Fruit fly (Drosophila melanogaster) whole organism: ENCODE data around the gene CG9300.

ENCODE experiments used
- CG8478 ChIP-seq: fragments of >200 bp; optimal IDR thresholded peaks from 2 replicates; lab custom pipeline; 2018; ENCODE audit warnings: inconsistent platforms
- Dll ChIP-seq: fragments of >200 bp; optimal IDR thresholded peaks from 2 replicates; lab custom pipeline; 2017
- EcR ChIP-seq, 2 experiments: fragments of >200 bp; optimal IDR thresholded peaks; 2 replicates each; lab custom pipeline; 2017; ENCODE audit warnings: missing biosample characterization in 2 of 2, missing genetic modification characterization in 2 of 2, missing genetic modification reagents in 2 of 2
- pan ChIP-seq: fragments of >200 bp; optimal IDR thresholded peaks from 2 replicates; lab custom pipeline; 2017
- psq ChIP-seq: fragments of >200 bp; optimal IDR thresholded peaks from 2 replicates; lab custom pipeline; 2017
- usp ChIP-seq: fragments of >200 bp; optimal IDR thresholded peaks from 2 replicates; lab custom pipeline; 2017; ENCODE audit warnings: missing biosample characterization, missing genetic modification characterization, mixed read lengths

The CG9300 gene

dm6 chr3L:19562146-19562700 is 10.0 kb downstream of the CG9300 start:
- TF ChIP-seq CG8478 (no peak), EcR (GFP tag; optimal IDR thresholded peaks at IDR 0.05; lab: Kevin White, UChicago) (no peak), usp (GFP tag; lab: Kevin White, UChicago) (no peak), psq (lab: Kevin White, UChicago) (no peak), pan (lab: Kevin White, UChicago) (no peak), Dll (lab: Kevin White, UChicago) (no peak)

dm6 chr3L:19563014-19563413 is 10.8 kb downstream of the CG9300 start:
- no peak for TF ChIP-seq CG8478
- no peak for TF ChIP-seq usp (GFP tag; lab: Kevin White, UChicago)
- no peak for TF ChIP-seq Dll (lab: Kevin White, UChicago)
- TF ChIP-seq psq (lab: Kevin White, UChicago), result no peak
- no peak for TF ChIP-seq pan (lab: Kevin White, UChicago)
- TF ChIP-seq EcR (GFP tag; optimal IDR thresholded peaks at IDR 0.05; lab: Kevin White, UChicago), result no peak

DNA sequence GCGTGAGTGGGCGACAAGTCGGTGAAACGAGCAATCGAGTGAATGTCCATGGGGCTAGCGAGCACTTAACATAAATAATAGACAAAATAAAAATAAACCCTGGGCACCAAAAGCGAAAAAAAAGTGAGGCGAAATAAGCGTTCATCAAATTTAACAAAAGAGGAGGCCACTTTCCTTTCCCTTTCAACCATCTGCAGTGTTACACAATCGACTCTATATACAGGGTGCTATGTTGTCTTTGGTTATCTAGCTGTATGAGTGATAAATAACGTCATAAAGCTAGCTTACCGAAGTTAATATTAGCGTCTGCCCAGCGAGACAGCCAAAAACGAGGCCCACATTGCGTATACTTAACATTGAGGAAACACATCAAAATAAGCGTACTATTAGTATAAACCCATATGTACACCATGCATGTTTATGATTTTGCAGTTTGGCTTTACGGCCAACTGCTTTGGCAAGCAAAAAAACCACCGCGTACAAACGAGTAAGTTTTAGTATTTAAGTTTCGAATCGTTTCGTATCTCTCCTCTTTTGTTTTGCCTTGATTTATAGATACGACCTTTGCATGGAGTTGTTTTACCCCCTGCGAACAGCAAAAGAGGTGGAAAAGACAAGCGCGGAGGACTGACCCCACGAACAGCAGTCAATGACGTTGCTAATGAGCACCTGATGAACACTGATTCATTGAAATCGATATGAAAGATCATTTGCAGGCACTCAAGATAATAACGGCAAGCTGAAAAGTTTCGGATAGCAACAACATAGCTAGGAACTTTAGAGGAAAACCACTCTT is 12.9 kb downstream of the CG9300 start:
- TF ChIP-seq CG8478, result no peak
- no peak for TF ChIP-seq Dll (lab: Kevin White, UChicago)
- no peak for TF ChIP-seq pan (lab: Kevin White, UChicago)
- TF ChIP-seq EcR (GFP tag; optimal IDR thresholded peaks at IDR 0.05; lab: Kevin White, UChicago), result no peak
- no peak for TF ChIP-seq usp (GFP tag; lab: Kevin White, UChicago)
- no peak for TF ChIP-seq psq (lab: Kevin White, UChicago)

dm6 chr3L:19566127-19566526 is 13.9 kb downstream of the CG9300 start:
- no peak for TF ChIP-seq usp (GFP tag; lab: Kevin White, UChicago)
- TF ChIP-seq CG8478, result no peak
- no peak for TF ChIP-seq Dll (lab: Kevin White, UChicago)
- TF ChIP-seq EcR (GFP tag; optimal IDR thresholded peaks at IDR 0.05; lab: Kevin White, UChicago), result no peak
- TF ChIP-seq pan (lab: Kevin White, UChicago), result no peak

- no peak for TF ChIP-seq CG8478
- TF ChIP-seq psq (lab: Kevin White, UChicago), result no peak
- no peak for TF ChIP-seq usp (GFP tag; lab: Kevin White, UChicago)
- TF ChIP-seq pan (lab: Kevin White, UChicago), result no peak
- TF ChIP-seq Dll (lab: Kevin White, UChicago), result no peak
- no peak for TF ChIP-seq EcR (GFP tag; optimal IDR thresholded peaks at IDR 0.05; lab: Kevin White, UChicago)
Measured at dm6 chr3L:19568999-19569398, 16.8 kb downstream of the CG9300 start.

DNA sequence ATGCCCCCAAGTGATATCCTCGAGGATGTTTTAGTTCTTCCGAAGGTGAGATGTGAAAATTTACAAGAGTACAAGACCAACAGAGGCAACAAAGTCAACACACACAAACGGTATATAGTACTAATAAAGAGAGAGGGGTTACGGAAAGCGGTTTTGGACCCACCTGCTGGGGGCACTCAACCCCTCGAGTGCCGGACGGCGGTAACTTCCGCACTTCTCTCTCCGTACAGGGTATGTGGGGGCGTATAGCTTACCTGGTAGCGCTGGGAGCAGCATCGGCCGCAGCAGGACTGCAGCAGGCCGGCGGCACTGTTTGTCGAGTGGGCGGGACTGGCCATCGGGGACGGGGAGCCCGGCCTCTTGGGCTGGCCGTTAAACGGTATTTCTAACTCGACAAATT is 17.2 kb downstream of the CG9300 start:
- TF ChIP-seq EcR (GFP tag; optimal IDR thresholded peaks at IDR 0.05; lab: Kevin White, UChicago) (no peak), pan (lab: Kevin White, UChicago) (no peak), usp (GFP tag; lab: Kevin White, UChicago) (no peak), CG8478 (no peak), Dll (lab: Kevin White, UChicago) (no peak), psq (lab: Kevin White, UChicago) (no peak)

DNA sequence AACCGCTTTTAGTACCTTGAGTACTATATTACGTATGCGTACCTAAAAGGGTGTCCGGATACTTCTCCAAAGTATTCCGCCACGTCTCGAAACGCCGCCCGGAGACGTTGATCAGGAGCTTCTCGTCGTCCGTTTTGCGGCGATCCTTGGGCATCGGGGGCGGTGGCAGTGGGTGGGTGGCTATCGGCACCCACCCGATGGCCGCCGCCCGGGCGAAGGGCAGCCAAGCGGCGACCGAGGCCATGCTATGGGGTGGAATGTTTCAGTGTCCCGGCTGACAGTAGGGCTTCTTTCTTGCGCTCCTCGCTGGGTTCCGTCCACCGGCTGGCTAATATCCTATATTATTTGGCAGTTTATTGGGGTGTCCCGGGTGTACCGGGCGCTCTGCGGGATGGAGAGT is 22.2 kb downstream of the CG9300 start:
- TF ChIP-seq CG8478 (no peak), pan (lab: Kevin White, UChicago) (no peak), EcR (GFP tag; optimal IDR thresholded peaks at IDR 0.05; lab: Kevin White, UChicago) (no peak), Dll (lab: Kevin White, UChicago) (no peak), usp (GFP tag; lab: Kevin White, UChicago) (no peak), psq (lab: Kevin White, UChicago) (no peak)

DNA sequence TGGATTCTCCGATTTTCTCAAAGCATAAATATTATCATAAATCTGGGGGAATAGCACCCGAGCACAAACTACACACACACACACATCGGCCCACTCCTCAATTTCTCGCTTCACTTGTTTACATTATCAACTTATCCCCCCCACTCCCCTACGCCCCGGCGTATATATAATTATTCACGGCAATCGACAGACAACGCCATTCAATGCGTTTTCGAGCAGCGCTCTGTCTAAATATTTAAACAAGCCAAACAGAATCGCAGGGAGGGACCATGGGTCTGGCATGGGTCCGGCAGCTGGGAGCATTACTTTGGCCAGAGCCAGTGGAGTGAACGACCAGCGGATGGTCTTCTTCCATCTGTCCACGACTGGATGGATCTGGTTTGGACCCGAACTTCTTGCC is 23.4 kb downstream of the CG9300 start:
- TF ChIP-seq CG8478 (no peak), usp (GFP tag; lab: Kevin White, UChicago) (no peak), psq (lab: Kevin White, UChicago) (no peak), pan (lab: Kevin White, UChicago) (no peak), Dll (lab: Kevin White, UChicago) (no peak)

DNA sequence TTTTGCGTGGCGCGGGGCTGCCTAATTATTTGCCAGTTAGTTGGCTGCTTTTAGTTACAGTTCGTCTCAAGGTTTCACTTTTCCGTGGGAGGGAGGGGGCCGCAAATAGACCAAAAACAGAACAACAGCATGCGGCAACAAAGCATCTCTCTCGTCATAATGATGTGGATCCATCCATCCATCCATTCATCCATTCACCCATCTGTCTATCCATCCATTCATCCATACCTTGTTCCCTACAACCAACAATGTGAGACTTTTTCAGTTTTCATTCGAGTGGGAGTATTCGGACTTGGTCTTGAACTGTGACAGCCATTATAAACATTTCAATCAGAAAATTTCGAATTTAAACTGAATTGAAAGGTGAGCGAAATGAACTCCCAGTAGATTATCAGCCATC is 27.1 kb downstream of the CG9300 start:
- TF ChIP-seq psq (lab: Kevin White, UChicago), result no peak
- TF ChIP-seq usp (GFP tag; lab: Kevin White, UChicago), result no peak
- no peak for TF ChIP-seq pan (lab: Kevin White, UChicago)
- TF ChIP-seq Dll (lab: Kevin White, UChicago), result no peak
- TF ChIP-seq EcR (GFP tag; optimal IDR thresholded peaks at IDR 0.05; lab: Kevin White, UChicago), result no peak
- TF ChIP-seq CG8478, result no peak

DNA sequence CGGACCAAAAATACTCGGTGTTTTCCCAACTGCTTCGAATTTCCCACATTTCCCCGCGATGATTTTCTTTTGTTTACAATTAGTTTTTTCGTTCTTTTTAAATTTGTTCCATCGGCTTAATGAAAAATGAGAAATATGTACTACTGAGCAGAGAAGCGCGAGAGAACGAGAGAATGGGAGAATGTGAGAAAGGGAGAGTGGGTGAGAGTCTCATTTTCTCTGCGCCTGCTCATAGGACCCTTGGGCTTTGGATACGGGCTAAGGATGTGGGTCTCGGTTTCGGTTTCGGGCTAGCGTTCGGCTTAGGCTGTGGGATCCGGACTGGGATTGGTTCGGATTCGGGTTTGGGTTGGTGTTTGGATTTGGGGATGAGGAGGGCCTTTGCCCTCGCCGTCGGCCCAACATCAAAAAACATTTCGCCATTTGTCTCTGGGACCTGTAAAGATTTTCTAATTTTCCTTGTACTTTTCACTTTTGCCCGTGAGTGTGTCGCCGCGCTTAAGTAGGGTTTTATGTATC is 28.5 kb downstream of the CG9300 start:
- no peak for TF ChIP-seq pan (lab: Kevin White, UChicago)
- TF ChIP-seq psq (lab: Kevin White, UChicago), result no peak

DNA sequence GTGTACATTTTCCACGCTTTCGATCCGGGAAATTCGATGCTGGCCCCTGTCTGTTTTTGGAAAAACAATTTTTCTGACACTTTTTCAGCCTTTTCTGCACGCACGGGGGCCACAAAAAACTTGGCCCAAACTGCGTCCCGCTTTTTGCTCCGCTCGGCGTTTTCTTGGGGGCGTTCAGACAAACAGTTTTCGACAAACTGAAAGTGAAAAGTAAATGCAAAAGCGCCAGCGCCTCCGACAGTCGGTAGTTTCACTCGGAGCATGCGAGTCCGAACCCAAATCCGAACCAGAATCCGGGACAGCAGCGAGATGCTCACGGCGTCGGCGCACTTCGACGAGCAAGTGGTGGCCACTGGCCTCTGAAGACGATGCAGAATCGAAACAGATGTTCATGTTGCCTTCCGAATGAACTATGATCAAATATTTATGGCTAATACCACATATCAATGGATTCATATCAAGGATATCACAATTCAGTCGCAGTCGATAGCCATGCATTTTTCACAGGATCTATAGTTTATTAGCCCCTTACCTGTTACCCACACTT is 32.2 kb downstream of the CG9300 start, which contains the start of gene Shal:
Shal (minus strand) TSS at position 200 of the 547 bp plus-strand sequence.
- TF ChIP-seq usp (GFP tag; lab: Kevin White, UChicago) (no peak), Dll (lab: Kevin White, UChicago) (no peak), CG8478 (no peak), psq (lab: Kevin White, UChicago) (no peak), EcR (GFP tag; optimal IDR thresholded peaks at IDR 0.05; lab: Kevin White, UChicago) (no peak), pan (lab: Kevin White, UChicago) (no peak)
